Worm (Caenorhabditis elegans): Measurements from ENCODE around the gene lgc-30.

lgc-30 gene

DNA sequence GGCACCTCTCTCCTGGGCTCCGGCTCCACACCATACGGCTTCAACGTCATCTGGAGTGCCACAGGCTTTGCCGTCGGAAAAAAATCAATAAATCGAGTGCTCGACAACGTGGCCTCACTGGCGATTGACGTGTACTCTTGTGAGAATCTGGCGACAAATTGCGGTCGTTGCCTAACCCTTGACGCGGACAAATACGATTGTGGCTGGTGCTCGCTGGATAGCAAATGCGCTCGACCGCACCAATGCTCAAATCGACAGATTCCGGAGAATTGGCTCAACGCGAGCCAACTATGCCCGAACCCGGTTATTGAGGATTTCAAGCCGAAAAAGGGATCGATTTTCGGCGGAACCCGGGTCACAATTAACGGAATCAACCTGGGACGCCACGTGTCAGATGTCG lies 47.7 kb downstream of the lgc-30 start:
- TF ChIP-seq elt-3 (tag; optimal IDR thresholded peaks at IDR 0.05) (no peak), nhr-23 (tag; optimal IDR thresholded peaks at IDR 0.05) (no peak), sma-3 (GFP tag; optimal IDR thresholded peaks at IDR 0.05) (no peak), dmd-4 (tag; optimal IDR thresholded peaks at IDR 0.05) (no peak), alr-1 (tag; optimal IDR thresholded peaks at IDR 0.05) (no peak), sem-4 (tag; optimal IDR thresholded peaks at IDR 0.05) (no peak), nhr-237 (tag; optimal IDR thresholded peaks at IDR 0.05) (no peak), R02D3.7 (tag; optimal IDR thresholded peaks at IDR 0.05) (no peak), F13H6.1 (tag; optimal IDR thresholded peaks at IDR 0.05) (no peak), lin-39 (tag; optimal IDR thresholded peaks at IDR 0.05) (no peak), nhr-129 (tag; optimal IDR thresholded peaks at IDR 0.05) (no peak), nhr-12 (tag; optimal IDR thresholded peaks at IDR 0.05) (no peak), nhr-25 (tag; optimal IDR thresholded peaks at IDR 0.05) (no peak), nhr-10 (tag; optimal IDR thresholded peaks at IDR 0.05) (no peak), egl-27 (tag; optimal IDR thresholded peaks at IDR 0.05) (no peak), ZK546.5 (tag; optimal IDR thresholded peaks at IDR 0.05) (no peak), unc-62 (GFP tag; optimal IDR thresholded peaks at IDR 0.05) (no peak), aly-2 (tag; optimal IDR thresholded peaks at IDR 0.05) (no peak)

DNA sequence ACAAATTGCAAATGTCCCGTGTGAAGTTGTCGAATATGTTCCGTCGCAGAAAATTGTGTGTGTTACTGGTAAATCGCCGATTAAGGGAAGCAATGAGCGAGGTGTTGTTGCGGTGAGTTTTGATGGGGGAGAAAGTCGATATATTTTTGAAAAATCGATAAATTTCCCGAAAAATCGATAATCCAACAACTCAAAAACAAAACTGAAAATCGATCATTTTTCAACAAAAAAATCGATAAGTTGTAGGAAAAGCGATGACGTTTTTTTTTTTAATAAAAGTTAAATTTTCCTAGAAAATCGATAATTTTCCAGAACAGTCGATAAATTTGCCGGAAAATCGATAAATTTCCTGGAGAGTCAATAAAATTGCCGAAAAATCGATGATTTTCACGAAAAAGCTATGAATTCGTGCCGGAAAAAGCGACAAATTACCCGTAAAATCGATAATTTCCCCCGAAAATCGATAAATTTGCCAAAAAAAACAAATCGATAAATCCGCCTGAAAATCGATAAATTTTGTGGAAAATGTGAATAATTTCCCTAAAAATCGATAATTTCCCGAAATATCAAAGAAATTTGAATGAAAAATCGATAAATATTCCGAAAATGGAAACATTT lies 48.2 kb downstream of the lgc-30 start:
- TF ChIP-seq ama-1 (optimal IDR thresholded peaks at IDR 0.05), result no peak
- TF ChIP-seq unc-62 (GFP tag; optimal IDR thresholded peaks at IDR 0.05), result no peak
- TF ChIP-seq egl-27 (tag; optimal IDR thresholded peaks at IDR 0.05), result no peak
- no peak for TF ChIP-seq ztf-1 (GFP tag; conservative IDR thresholded peaks at IDR 0.05)

DNA sequence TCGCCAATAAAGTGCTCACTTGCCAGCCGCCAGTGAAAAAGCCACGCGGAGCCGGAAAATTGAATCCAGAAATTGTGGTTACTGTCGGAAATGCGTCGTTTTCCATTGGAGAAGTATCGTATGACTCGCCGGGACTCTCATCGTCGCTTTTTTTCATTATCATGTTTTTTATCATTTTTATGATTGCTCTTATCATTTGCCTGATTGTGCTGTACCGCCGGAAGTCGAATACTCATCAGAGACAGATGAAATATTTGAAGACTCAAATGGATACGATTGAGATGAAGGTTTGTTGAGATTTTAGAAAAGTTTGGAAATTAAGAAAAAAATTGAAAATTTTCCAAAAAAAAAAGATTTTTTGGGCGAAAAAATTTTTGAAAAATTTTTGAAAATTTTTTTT lies 51.7 kb downstream of the lgc-30 start:
- peak; percentile 74 for TF ChIP-seq fos-1 (tag; optimal IDR thresholded peaks at IDR 0.05)
- TF ChIP-seq lin-11 (tag; optimal IDR thresholded peaks at IDR 0.05), result no peak
- TF ChIP-seq nhr-237 (tag; optimal IDR thresholded peaks at IDR 0.05), result no peak
- TF ChIP-seq lin-39 (tag; optimal IDR thresholded peaks at IDR 0.05), result no peak

DNA sequence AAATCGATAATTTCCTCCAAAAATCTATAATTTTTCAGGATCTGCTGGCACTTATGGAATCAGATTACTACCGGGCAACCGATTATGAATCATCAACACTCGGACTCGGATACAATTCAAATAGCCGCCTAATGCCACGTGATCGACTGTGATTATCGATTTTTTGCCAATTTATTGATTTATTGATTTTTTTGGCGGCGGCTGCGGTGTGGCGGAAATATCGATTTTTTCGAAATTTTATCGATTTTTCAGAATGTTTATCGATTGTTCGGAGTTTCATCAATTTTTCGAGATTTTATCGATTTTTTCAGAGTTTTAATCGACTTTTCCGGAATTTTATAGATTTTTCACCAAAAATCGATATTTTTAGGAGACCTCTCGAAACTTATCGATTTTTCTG lies 58.9 kb downstream of the lgc-30 start:
- TF ChIP-seq nhr-77 (tag; optimal IDR thresholded peaks at IDR 0.05) (no peak), nhr-129 (tag; optimal IDR thresholded peaks at IDR 0.05) (no peak), ztf-4 (tag; optimal IDR thresholded peaks at IDR 0.05) (no peak), unc-62 (GFP tag; optimal IDR thresholded peaks at IDR 0.05) (no peak), egl-27 (tag; optimal IDR thresholded peaks at IDR 0.05) (no peak), sem-4 (tag; optimal IDR thresholded peaks at IDR 0.05) (no peak), mab-5 (tag; optimal IDR thresholded peaks at IDR 0.05) (no peak), lin-39 (tag; optimal IDR thresholded peaks at IDR 0.05) (no peak), nhr-10 (tag; optimal IDR thresholded peaks at IDR 0.05) (no peak), elt-1 (tag; optimal IDR thresholded peaks at IDR 0.05) (no peak)
